Worm (Caenorhabditis elegans) whole organism, L3 larva: ENCODE measurements around the gene T22F3.2.
"Not testable (repeated sequence)": the region's sequence is repeated elsewhere in the genome, so short reads cannot be mapped to it uniquely, and the experiment has no call there.

Experiments
- ama-1 ChIP-seq: fragments of 150-350 bp; optimal IDR thresholded peaks from 2 replicates; lab custom pipeline; 2018
- ceh-28 ChIP-seq: fragments of 150-350 bp; optimal IDR thresholded peaks from 2 replicates; lab custom pipeline; 2014; ENCODE audit warnings: missing biosample characterization, missing genetic modification reagents, missing genetic modification characterization
- ceh-82 ChIP-seq: fragments of 150-350 bp; optimal IDR thresholded peaks from 2 replicates; lab custom pipeline; 2014; ENCODE audit warnings: missing biosample characterization, missing genetic modification characterization
- ceh-9 ChIP-seq: sonication (generic microtip); optimal IDR thresholded peaks from 2 replicates; lab custom pipeline; 2018; ENCODE audit warnings: missing biosample characterization, missing genetic modification characterization
- daf-12 ChIP-seq: fragments of 150-350 bp; optimal IDR thresholded peaks from 2 replicates; lab custom pipeline; 2014; ENCODE audit warnings: missing biosample characterization, missing genetic modification reagents, missing genetic modification characterization
- egl-5 ChIP-seq: fragments of 150-350 bp; optimal IDR thresholded peaks from 2 replicates; lab custom pipeline; 2017; ENCODE audit warnings: missing biosample characterization, missing genetic modification reagents, missing genetic modification characterization, inconsistent platforms
- elt-1 ChIP-seq: fragments of 150-350 bp; optimal IDR thresholded peaks from 2 replicates; lab custom pipeline; 2014; ENCODE audit warnings: missing biosample characterization, missing genetic modification characterization
- elt-2 ChIP-seq: sonication (generic microtip); optimal IDR thresholded peaks from 2 replicates; lab custom pipeline; 2016; ENCODE audit warnings: missing genetic modification reagents, mild to moderate bottlenecking, missing genetic modification characterization, missing compliant biosample characterization
- elt-3 ChIP-seq, 3 experiments: fragments of 150-350 bp in 1 of 3; sonication (generic microtip) in 2 of 3; optimal IDR thresholded peaks; 2 replicates in 2 of 3; 4 replicates in 1 of 3; lab custom pipeline; 2014 to 2017; ENCODE audit warnings: missing biosample characterization in 3 of 3, missing genetic modification characterization in 3 of 3
- fos-1 ChIP-seq: fragments of 150-350 bp; optimal IDR thresholded peaks from 2 replicates; lab custom pipeline; 2014; ENCODE audit warnings: missing biosample characterization, missing genetic modification characterization
- hmg-11 ChIP-seq: sonication (generic microtip); optimal IDR thresholded peaks from 2 replicates; lab custom pipeline; 2016; ENCODE audit warnings: missing genetic modification characterization, missing compliant biosample characterization
- jun-1 ChIP-seq: fragments of 150-350 bp; optimal IDR thresholded peaks from 2 replicates; lab custom pipeline; 2014; ENCODE audit warnings: missing biosample characterization, missing genetic modification reagents, missing genetic modification characterization
- lin-15B ChIP-seq: fragments of 150-350 bp; optimal IDR thresholded peaks from 2 replicates; lab custom pipeline; 2014; ENCODE audit warnings: missing biosample characterization, missing genetic modification characterization
- lin-39 ChIP-seq: fragments of 150-350 bp; optimal IDR thresholded peaks from 2 replicates; lab custom pipeline; 2018; ENCODE audit warnings: missing biosample characterization, missing genetic modification reagents, missing genetic modification characterization
- lsy-12 ChIP-seq: sonication (generic microtip); optimal IDR thresholded peaks from 2 replicates; lab custom pipeline; 2016; ENCODE audit warnings: mild to moderate bottlenecking, missing genetic modification characterization, missing compliant biosample characterization
- mdl-1 ChIP-seq: fragments of 150-350 bp; optimal IDR thresholded peaks from 2 replicates; lab custom pipeline; 2014; ENCODE audit warnings: missing biosample characterization, missing genetic modification characterization
- nfya-1 ChIP-seq: sonication (generic microtip); optimal IDR thresholded peaks from 2 replicates; lab custom pipeline; 2017; ENCODE audit warnings: missing genetic modification characterization, mild to moderate bottlenecking, missing compliant biosample characterization, antibody characterized with exemption, moderate library complexity; ENCODE audit not compliant: insufficient read depth
- nhr-11 ChIP-seq: fragments of 150-350 bp; optimal IDR thresholded peaks from 2 replicates; lab custom pipeline; 2014; ENCODE audit warnings: missing biosample characterization, missing genetic modification characterization
- nhr-12 ChIP-seq: fragments of 150-350 bp; optimal IDR thresholded peaks from 2 replicates; lab custom pipeline; 2014; ENCODE audit warnings: missing biosample characterization, missing genetic modification characterization
- nhr-23 ChIP-seq: fragments of 150-350 bp; optimal IDR thresholded peaks from 2 replicates; lab custom pipeline; 2014; ENCODE audit warnings: missing biosample characterization, missing genetic modification reagents, missing genetic modification characterization
- nhr-25 ChIP-seq: sonication (generic microtip); optimal IDR thresholded peaks from 2 replicates; lab custom pipeline; 2017; ENCODE audit warnings: missing biosample characterization, missing genetic modification characterization
- nhr-28 ChIP-seq: fragments of 150-350 bp; optimal IDR thresholded peaks from 2 replicates; lab custom pipeline; 2014; ENCODE audit warnings: missing biosample characterization, missing genetic modification characterization
- nhr-43 ChIP-seq: sonication (generic microtip); optimal IDR thresholded peaks from 2 replicates; lab custom pipeline; 2016; ENCODE audit warnings: mild to moderate bottlenecking, missing genetic modification characterization, missing compliant biosample characterization; ENCODE audit not compliant: poor library complexity, severe bottlenecking
- nhr-67 ChIP-seq: fragments of 150-350 bp; optimal IDR thresholded peaks from 2 replicates; lab custom pipeline; 2014; ENCODE audit warnings: missing biosample characterization, missing genetic modification characterization
- nhr-76 ChIP-seq: fragments of 150-350 bp; sonication (generic microtip); optimal IDR thresholded peaks from 5 replicates; lab custom pipeline; 2014; ENCODE audit warnings: missing biosample characterization, missing genetic modification characterization
- pha-4 ChIP-seq: fragments of 150-350 bp; optimal IDR thresholded peaks from 2 replicates; lab custom pipeline; 2014; ENCODE audit warnings: missing biosample characterization, missing genetic modification reagents, missing genetic modification characterization
- pqm-1 ChIP-seq: fragments of 150-350 bp; optimal IDR thresholded peaks from 2 replicates; lab custom pipeline; 2017; ENCODE audit warnings: missing biosample characterization, missing genetic modification characterization, inconsistent platforms
- sea-2 ChIP-seq: fragments of 150-350 bp; sonication (generic microtip); optimal IDR thresholded peaks from 4 replicates; lab custom pipeline; 2014; ENCODE audit warnings: missing biosample characterization, missing genetic modification reagents, missing genetic modification characterization
- skn-1 ChIP-seq: fragments of 150-350 bp; optimal IDR thresholded peaks from 2 replicates; lab custom pipeline; 2014; ENCODE audit warnings: missing biosample characterization, missing genetic modification characterization
- snpc-4 ChIP-seq: fragments of 150-350 bp; optimal IDR thresholded peaks from 2 replicates; lab custom pipeline; 2014; ENCODE audit warnings: missing biosample characterization, missing genetic modification characterization
- tbx-2 ChIP-seq: sonication (generic microtip); optimal IDR thresholded peaks from 2 replicates; lab custom pipeline; 2016; ENCODE audit warnings: mild to moderate bottlenecking, missing genetic modification characterization, missing compliant biosample characterization
- unc-39 ChIP-seq: sonication (generic microtip); optimal IDR thresholded peaks from 4 replicates; lab custom pipeline; 2017; ENCODE audit warnings: missing biosample characterization, missing genetic modification characterization
- unc-62 ChIP-seq: fragments of 150-350 bp; sonication (generic microtip); optimal IDR thresholded peaks from 4 replicates; lab custom pipeline; 2014; ENCODE audit warnings: missing biosample characterization, missing genetic modification reagents, missing genetic modification characterization
- zag-1 ChIP-seq: fragments of 150-350 bp; optimal IDR thresholded peaks from 2 replicates; lab custom pipeline; 2014; ENCODE audit warnings: missing biosample characterization, missing genetic modification characterization
- ztf-4 ChIP-seq: fragments of 150-350 bp; optimal IDR thresholded peaks from 2 replicates; lab custom pipeline; 2014; ENCODE audit warnings: missing biosample characterization, missing genetic modification characterization

Gene T22F3.2

DNA sequence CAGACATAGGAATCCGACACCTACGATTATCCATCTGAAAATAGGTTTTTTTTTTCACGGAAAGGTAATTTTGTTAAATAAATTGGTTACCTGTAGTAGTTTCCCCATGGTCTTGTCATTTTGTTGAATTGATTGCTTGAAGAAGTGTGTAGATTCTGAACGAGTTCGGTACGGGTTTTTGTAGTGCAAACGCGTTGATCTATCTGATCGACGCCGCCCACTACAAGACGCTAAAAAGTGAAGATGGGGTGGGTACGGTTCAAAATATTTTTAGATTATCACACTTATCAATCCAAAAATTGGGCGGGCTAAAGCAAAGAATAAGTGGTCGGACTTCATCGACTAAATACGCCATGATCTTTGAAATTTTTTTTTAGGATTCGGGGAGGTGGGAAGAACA, 28.0 kb downstream of the T22F3.2 start, which contains the start of gene T22F3.11:
Gene T22F3.11, minus strand, starts transcription at position 157 of the 400 bp plus-strand sequence.
- TF ChIP-seq unc-62 (no peak), lsy-12 (tag; lab: Kevin White, UChicago) (no peak), elt-3 (tag; optimal IDR thresholded peaks at IDR 0.05; lab: Kevin White, UChicago) (no peak), mdl-1 (tag; lab: Kevin White, UChicago) (no peak), daf-12 (tag; lab: Kevin White, UChicago) (no peak)

DNA sequence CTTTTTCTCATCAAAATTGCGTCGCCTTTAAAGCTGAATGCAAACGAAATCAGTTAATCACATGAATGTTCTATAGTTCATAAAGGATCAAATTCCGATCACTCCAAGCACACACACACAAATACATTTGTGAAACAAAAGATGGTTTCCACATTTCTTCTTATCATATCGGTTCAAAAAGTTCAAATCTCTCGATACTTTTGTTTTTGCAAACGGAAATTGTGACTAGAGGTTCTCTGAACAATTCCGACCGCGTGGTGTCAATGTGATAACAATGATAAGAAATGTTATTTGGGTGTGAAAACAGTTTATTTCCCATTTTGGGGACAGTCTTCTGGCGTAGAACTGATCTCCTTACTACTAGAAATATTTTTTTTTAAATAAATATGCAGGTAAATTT, 30.4 kb downstream of the T22F3.2 start:
- TF ChIP-seq ztf-4, result no peak
- no peak for TF ChIP-seq nhr-11 (tag; lab: Kevin White, UChicago)
- no peak for TF ChIP-seq mdl-1 (tag; lab: Kevin White, UChicago)
- TF ChIP-seq ama-1 (lab: Kevin White, UChicago), result no peak
- no peak for TF ChIP-seq ceh-28
- no peak for TF ChIP-seq zag-1 (tag; lab: Kevin White, UChicago)
- TF ChIP-seq pha-4 (tag; lab: Kevin White, UChicago), result no peak
- TF ChIP-seq daf-12 (tag; lab: Kevin White, UChicago), result no peak
- TF ChIP-seq unc-39 (tag; lab: Kevin White, UChicago), result no peak
- TF ChIP-seq fos-1 (tag; lab: Kevin White, UChicago), result no peak
- TF ChIP-seq hmg-11 (tag; lab: Kevin White, UChicago), result no peak
- no peak for TF ChIP-seq ceh-82 (tag; lab: Kevin White, UChicago)

DNA sequence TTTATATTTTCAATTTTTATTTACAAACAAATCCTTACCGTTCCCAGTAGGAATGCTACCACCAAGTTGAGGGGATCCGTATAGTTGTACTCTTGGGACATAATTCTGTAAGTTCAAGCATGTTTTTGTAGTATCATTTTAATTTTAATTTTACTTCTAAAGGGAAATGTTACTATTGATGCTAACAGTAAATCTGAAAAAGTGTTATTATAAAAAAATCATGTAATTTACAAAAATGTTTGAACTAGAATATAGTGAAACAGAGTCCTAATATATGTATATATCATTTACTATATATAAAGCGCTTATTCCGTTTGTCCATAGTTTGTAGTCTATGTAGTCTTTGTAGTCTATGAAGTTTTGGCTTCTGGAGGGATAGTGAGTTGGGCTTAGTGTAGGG, 34.2 kb downstream of the T22F3.2 start, which contains the start of gene srx-93:
Gene srx-93, minus strand, starts transcription at position 101 of the 400 bp plus-strand sequence.
- TF ChIP-seq hmg-11 (tag; lab: Kevin White, UChicago); sea-2 (GFP tag; lab: Kevin White, UChicago); skn-1: not testable (repeated sequence)

DNA sequence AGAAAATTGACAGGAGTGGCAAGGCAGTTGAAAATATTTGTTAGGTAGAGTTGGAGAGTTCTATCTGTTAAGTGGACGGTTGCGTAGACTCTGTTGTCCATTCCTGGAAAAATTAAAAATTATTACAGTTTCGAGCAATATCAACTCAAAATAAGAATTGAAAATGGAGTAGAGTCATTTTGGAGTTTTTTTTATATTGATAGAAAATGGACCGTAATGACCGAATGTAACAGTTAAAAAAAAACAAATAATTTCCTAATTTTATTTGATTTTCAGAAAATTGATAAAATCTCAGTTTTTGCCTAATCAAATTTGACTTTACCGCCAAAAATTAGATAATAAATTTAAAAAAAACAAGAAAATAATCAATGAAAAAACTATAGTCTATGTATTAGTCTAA, 40.5 kb downstream of the T22F3.2 start, which contains the start of gene F59B1.4:
Gene F59B1.4, minus strand, starts transcription at position 101 of the 400 bp plus-strand sequence.
- no peak for TF ChIP-seq elt-3 (tag; optimal IDR thresholded peaks at IDR 0.05; lab: Kevin White, UChicago)
- no peak for TF ChIP-seq nhr-25 (tag; lab: Kevin White, UChicago)
- no peak for TF ChIP-seq nhr-76 (tag; lab: Kevin White, UChicago)
- no peak for TF ChIP-seq nhr-67
- TF ChIP-seq ceh-9 (tag; lab: Kevin White, UChicago), result no peak
- TF ChIP-seq nhr-23, result no peak
- no peak for TF ChIP-seq elt-1 (tag; lab: Kevin White, UChicago)
- no peak for TF ChIP-seq tbx-2
- TF ChIP-seq nhr-43 (tag; lab: Kevin White, UChicago), result no peak
- TF ChIP-seq fos-1 (tag; lab: Kevin White, UChicago), result no peak
- no peak for TF ChIP-seq skn-1
- TF ChIP-seq snpc-4 (tag; lab: Kevin White, UChicago), result no peak
- no peak for TF ChIP-seq nhr-11 (tag; lab: Kevin White, UChicago)

DNA sequence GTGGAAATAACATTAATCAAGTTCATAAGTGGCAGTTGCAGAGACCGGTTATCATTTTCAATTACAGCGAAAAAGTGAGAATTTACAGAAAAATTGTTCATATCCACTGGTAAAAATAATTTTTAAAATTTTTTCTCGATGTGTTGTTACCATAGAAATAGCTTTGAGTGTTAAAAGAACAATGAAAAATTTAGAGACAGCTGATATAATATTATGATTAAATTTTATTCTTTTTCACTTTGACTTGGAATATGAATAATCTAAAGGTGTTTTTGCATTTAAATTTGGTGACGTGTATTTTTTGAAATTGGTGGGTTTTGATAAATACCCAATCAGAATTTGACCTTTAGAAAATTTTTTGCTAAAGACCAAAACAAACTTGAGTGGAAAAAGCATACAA, 45.2 kb downstream of the T22F3.2 start, which contains the start of gene F59B1.6:
Gene F59B1.6, minus strand, starts transcription at position 101 of the 400 bp plus-strand sequence.
- TF ChIP-seq nhr-76 (tag; lab: Kevin White, UChicago) (no peak), nhr-12 (tag; lab: Kevin White, UChicago) (no peak), lin-15B (tag; lab: Kevin White, UChicago) (no peak), elt-1 (tag; lab: Kevin White, UChicago) (no peak), lin-39 (tag; lab: Kevin White, UChicago) (no peak), mdl-1 (tag; lab: Kevin White, UChicago) (no peak), ceh-82 (tag; lab: Kevin White, UChicago) (no peak)

DNA sequence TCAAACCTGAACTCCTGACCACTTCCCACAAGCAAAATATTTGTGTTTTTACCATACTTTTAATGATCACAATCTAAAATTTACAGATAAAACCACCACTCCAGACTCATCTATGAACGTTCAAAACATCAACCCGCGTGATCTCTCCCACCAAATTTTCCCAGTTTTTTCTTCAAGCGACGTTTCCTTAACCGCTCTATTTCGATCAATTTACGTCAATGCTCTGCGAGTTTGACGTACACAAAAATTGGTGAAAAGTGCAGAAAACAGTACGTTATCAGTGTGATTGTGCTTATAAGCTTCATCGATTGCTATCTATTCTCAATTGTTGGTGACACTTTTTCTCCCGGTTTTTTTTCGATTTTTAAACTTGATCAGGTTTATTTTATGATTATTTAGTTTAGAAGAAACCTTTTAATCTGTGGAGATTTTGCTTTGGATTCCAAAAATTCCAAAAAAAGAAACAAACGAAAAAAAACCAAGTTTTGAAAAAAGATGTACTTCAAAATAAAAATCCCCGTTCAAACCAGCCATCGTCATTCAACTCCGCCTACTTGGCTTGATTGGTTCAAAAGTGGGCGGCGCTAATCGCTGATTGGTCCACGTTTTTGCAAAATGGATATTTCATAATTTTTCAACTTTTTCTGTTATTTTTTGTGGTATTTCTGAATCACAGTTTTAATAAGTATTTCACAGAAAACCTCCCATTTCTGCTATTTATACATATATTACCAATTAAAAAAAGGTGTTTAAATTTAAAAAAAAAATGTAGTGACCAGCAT, 46.0 kb downstream of the T22F3.2 start:
- peak; percentile 28 for TF ChIP-seq pha-4 (tag; lab: Kevin White, UChicago)
- peak; percentile 90 for TF ChIP-seq pqm-1 (tag; lab: Kevin White, UChicago)
- TF ChIP-seq jun-1 (tag; lab: Kevin White, UChicago), result peak; percentile 24
- no peak for TF ChIP-seq nhr-12 (tag; lab: Kevin White, UChicago)
- no peak for TF ChIP-seq tbx-2
- TF ChIP-seq nhr-28, result no peak
- TF ChIP-seq lin-39 (tag; lab: Kevin White, UChicago), result no peak
- no peak for TF ChIP-seq fos-1 (tag; lab: Kevin White, UChicago)
- TF ChIP-seq nfya-1 (tag; lab: Kevin White, UChicago), result peak; percentile 54
- no peak for TF ChIP-seq egl-5 (tag; lab: Kevin White, UChicago)
- no peak for TF ChIP-seq mdl-1 (tag; lab: Kevin White, UChicago)
- TF ChIP-seq elt-2 (tag; lab: Kevin White, UChicago), result peak; percentile 94
- TF ChIP-seq, all 47 proteins: peak for 5
